Worm (Caenorhabditis elegans) whole organism, early embryonic: ENCODE results near the gene T01C4.8.

Experiments
- B0310.2 ChIP-seq: sonication (generic microtip); optimal IDR thresholded peaks from 2 replicates; lab custom pipeline; 2016; ENCODE audit warnings: mild to moderate bottlenecking, missing genetic modification characterization, missing compliant biosample characterization
- F13C5.2 ChIP-seq: sonication (generic microtip); optimal IDR thresholded peaks from 2 replicates; lab custom pipeline; 2017; ENCODE audit warnings: mild to moderate bottlenecking, missing genetic modification characterization, inconsistent platforms, missing compliant biosample characterization
- aly-1 ChIP-seq: sonication (generic microtip); optimal IDR thresholded peaks from 2 replicates; lab custom pipeline; 2016; ENCODE audit warnings: missing genetic modification characterization, missing compliant biosample characterization
- ama-1 ChIP-seq: fragments of 150-350 bp; optimal IDR thresholded peaks from 2 replicates; lab custom pipeline; 2014
- ceh-13 ChIP-seq: fragments of 200-800 bp; sonication (Bioruptor generic); optimal IDR thresholded peaks from 2 replicates; lab custom pipeline; 2018; ENCODE audit warnings: mild to moderate bottlenecking, missing genetic modification characterization, missing compliant biosample characterization
- ceh-36 ChIP-seq: sonication (generic microtip); optimal IDR thresholded peaks from 2 replicates; lab custom pipeline; 2016; ENCODE audit warnings: missing genetic modification characterization, inconsistent platforms, missing compliant biosample characterization
- ets-7 ChIP-seq: sonication (generic microtip); optimal IDR thresholded peaks from 2 replicates; lab custom pipeline; 2016; ENCODE audit warnings: missing genotype, missing genetic modification characterization, missing compliant biosample characterization
- flt-1 ChIP-seq: fragments of 200-800 bp; sonication (Bioruptor generic); IDR thresholded peaks from 2 replicates; pipeline ENCODE4 v1.3.6; 2022; ENCODE audit warnings: missing genetic modification characterization, missing compliant biosample characterization
- hmbx-1 ChIP-seq: sonication (generic microtip); optimal IDR thresholded peaks from 2 replicates; lab custom pipeline; 2016; ENCODE audit warnings: mild to moderate bottlenecking, missing genetic modification characterization, missing compliant biosample characterization
- hmg-4 ChIP-seq: fragments of 200-800 bp; sonication (Bioruptor generic); optimal IDR thresholded peaks from 2 replicates; lab custom pipeline; 2018; ENCODE audit warnings: mild to moderate bottlenecking, missing genetic modification characterization, missing compliant biosample characterization
- hnd-1 ChIP-seq: sonication (generic microtip); optimal IDR thresholded peaks from 2 replicates; lab custom pipeline; 2016; ENCODE audit warnings: missing genetic modification characterization, missing compliant biosample characterization
- pes-1 ChIP-seq: fragments of 200-800 bp; sonication (Bioruptor generic); IDR thresholded peaks from 2 replicates; pipeline ENCODE4 v1.3.6; 2022; ENCODE audit warnings: missing genetic modification reagents, missing genetic modification characterization, missing compliant biosample characterization
- scrt-1 ChIP-seq: fragments of 200-800 bp; sonication (Bioruptor generic); IDR thresholded peaks from 2 replicates; pipeline ENCODE4 v1.3.6; 2022; ENCODE audit warnings: missing genetic modification characterization, missing compliant biosample characterization
- sea-1 ChIP-seq: fragments of 200-800 bp; sonication (Bioruptor generic); conservative IDR thresholded peaks from 2 replicates; pipeline ENCODE4 v1.3.6; 2022; ENCODE audit warnings: missing genetic modification characterization, missing compliant biosample characterization
- tbx-11 ChIP-seq: fragments of 200-800 bp; sonication (Bioruptor generic); IDR thresholded peaks from 2 replicates; pipeline ENCODE4 v1.3.6; 2022; ENCODE audit warnings: missing genetic modification characterization, missing compliant biosample characterization
- tbx-37 ChIP-seq: fragments of 200-800 bp; sonication (Bioruptor generic); conservative IDR thresholded peaks from 2 replicates; pipeline ENCODE4 v1.3.6; 2022; ENCODE audit warnings: missing genetic modification reagents, missing genetic modification characterization, missing compliant biosample characterization
- tra-4 ChIP-seq: sonication (generic microtip); optimal IDR thresholded peaks from 2 replicates; lab custom pipeline; 2017; ENCODE audit warnings: missing genetic modification characterization, missing compliant biosample characterization

The T01C4.8 gene

DNA sequence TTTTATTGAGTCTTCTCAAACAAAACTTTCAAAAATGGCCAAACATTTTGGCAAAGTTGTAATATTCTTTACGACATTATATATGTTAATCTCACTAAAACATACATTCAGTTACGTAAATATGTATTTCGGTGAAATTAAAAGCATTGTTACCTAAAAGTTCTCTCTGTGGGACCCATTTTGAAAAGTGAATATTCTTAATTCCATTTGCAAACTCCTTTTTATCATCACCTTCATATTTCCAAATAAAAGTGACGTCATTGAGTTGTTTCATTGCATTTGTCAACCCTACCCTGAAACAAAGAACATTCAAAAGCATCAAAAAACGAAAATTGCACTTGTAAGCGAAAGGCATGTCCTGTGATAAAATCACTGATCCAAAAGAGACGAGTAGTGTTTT is 11.0 kb upstream of the T01C4.8 start:
- TF ChIP-seq aly-1 (no peak), tbx-11 (GFP tag; lab: Robert Waterston, UW) (no peak), ama-1 (lab: Kevin White, UChicago) (no peak), hmg-4 (GFP tag; lab: Kevin White, UChicago) (no peak), tbx-37 (no peak), tra-4 (tag; lab: Kevin White, UChicago) (no peak), sea-1 (GFP tag; lab: Robert Waterston, UW) (no peak), F13C5.2 (tag; lab: Kevin White, UChicago) (no peak), ets-7 (no peak), pes-1 (no peak), ceh-13 (GFP tag; lab: Kevin White, UChicago) (no peak), B0310.2 (no peak), flt-1 (GFP tag; lab: Robert Waterston, UW) (no peak), hmbx-1 (tag; lab: Kevin White, UChicago) (no peak), scrt-1 (GFP tag; lab: Robert Waterston, UW) (no peak)

- no peak for TF ChIP-seq ceh-36 (tag; lab: Kevin White, UChicago)
- no peak for TF ChIP-seq ama-1 (lab: Kevin White, UChicago)
- TF ChIP-seq B0310.2: no peak
- no peak for TF ChIP-seq scrt-1 (GFP tag; lab: Robert Waterston, UW)
- no peak for TF ChIP-seq aly-1
Observed at ce11 chrV:7138320-7138719, 9.0 kb upstream of the T01C4.8 start, which contains the start of gene str-112. TSS of gene str-112 (minus strand) at chrV:7138420.

DNA sequence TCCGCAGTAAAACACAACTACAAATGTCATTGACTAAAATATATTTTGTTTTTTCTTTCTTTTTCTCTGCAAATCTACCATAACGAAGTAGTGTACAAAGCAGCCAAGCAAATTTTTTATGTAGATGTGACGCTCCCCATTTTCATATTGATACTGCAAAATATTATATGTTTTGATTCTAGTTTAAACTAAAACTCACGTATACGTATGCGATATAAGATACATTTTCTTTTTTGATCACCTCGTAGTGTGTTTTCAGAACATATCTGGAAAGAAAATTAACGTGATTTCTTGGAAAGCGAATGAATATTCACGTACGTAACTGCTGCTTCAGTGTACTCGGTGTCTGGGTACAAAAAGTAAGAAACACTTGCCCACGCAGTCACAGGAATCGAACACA is 7.5 kb upstream of the T01C4.8 start:
- TF ChIP-seq tbx-37 (no peak), hmg-4 (GFP tag; lab: Kevin White, UChicago) (no peak), scrt-1 (GFP tag; lab: Robert Waterston, UW) (no peak), hmbx-1 (tag; lab: Kevin White, UChicago) (no peak), tbx-11 (GFP tag; lab: Robert Waterston, UW) (no peak), ets-7 (no peak), tra-4 (tag; lab: Kevin White, UChicago) (no peak), flt-1 (GFP tag; lab: Robert Waterston, UW) (no peak), F13C5.2 (tag; lab: Kevin White, UChicago) (no peak), ceh-13 (GFP tag; lab: Kevin White, UChicago) (no peak), pes-1 (no peak), ceh-36 (tag; lab: Kevin White, UChicago) (no peak), hnd-1 (tag; lab: Kevin White, UChicago) (no peak), ama-1 (lab: Kevin White, UChicago) (no peak), aly-1 (no peak)

ce11 chrV:7133963-7134362 is 4.6 kb upstream of the T01C4.8 start, which contains the start of gene F10D2.16:
TSS of gene F10D2.16 (plus strand) at chrV:7134263.
- no peak for TF ChIP-seq pes-1
- TF ChIP-seq aly-1: no peak
- TF ChIP-seq tra-4 (tag; lab: Kevin White, UChicago): no peak
- no peak for TF ChIP-seq tbx-11 (GFP tag; lab: Robert Waterston, UW)
- TF ChIP-seq flt-1 (GFP tag; lab: Robert Waterston, UW): no peak
- TF ChIP-seq ceh-13 (GFP tag; lab: Kevin White, UChicago): no peak
- TF ChIP-seq sea-1 (GFP tag; lab: Robert Waterston, UW): no peak
- TF ChIP-seq hnd-1 (tag; lab: Kevin White, UChicago): no peak

- TF ChIP-seq scrt-1 (GFP tag; lab: Robert Waterston, UW) (no peak), tra-4 (tag; lab: Kevin White, UChicago) (no peak), tbx-37 (no peak), hnd-1 (tag; lab: Kevin White, UChicago) (no peak), hmbx-1 (tag; lab: Kevin White, UChicago) (no peak), ama-1 (lab: Kevin White, UChicago) (no peak), aly-1 (no peak), hmg-4 (GFP tag; lab: Kevin White, UChicago) (no peak), tbx-11 (GFP tag; lab: Robert Waterston, UW) (no peak), sea-1 (GFP tag; lab: Robert Waterston, UW) (no peak), ceh-13 (GFP tag; lab: Kevin White, UChicago) (no peak), ets-7 (no peak), B0310.2 (no peak)
Observed at ce11 chrV:7132248-7132647, 2.9 kb upstream of the T01C4.8 start, which contains the start of gene sre-10. TSS of gene sre-10 (plus strand) at chrV:7132548.

DNA sequence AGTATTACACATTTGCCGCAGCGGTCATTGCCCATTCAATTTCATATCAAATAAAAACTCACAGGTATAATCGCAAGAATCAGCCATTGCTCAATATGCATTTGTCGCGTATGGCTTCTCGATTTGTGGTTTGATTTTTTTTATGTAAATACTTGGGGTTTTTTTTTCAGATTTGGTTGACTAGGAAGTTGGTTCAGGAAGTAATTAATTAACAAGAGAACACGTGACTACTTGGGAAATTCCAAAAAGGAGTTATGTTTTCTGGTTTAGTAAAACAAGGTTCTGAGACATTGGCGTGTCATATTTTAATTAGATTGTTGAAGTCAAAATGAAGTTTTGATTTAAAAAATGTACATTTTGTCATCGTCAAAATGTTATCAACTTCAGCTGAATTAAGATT is 1.6 kb upstream of the T01C4.8 start, which contains the start of gene srx-36:
Gene srx-36 (minus strand): TSS at position 101 of the 400 bp plus-strand sequence.
- TF ChIP-seq hmg-4 (GFP tag; lab: Kevin White, UChicago) (no peak), tbx-11 (GFP tag; lab: Robert Waterston, UW) (no peak), pes-1 (no peak), ets-7 (no peak), tra-4 (tag; lab: Kevin White, UChicago) (no peak), flt-1 (GFP tag; lab: Robert Waterston, UW) (no peak), hmbx-1 (tag; lab: Kevin White, UChicago) (no peak), sea-1 (GFP tag; lab: Robert Waterston, UW) (no peak), tbx-37 (no peak), ceh-36 (tag; lab: Kevin White, UChicago) (no peak), scrt-1 (GFP tag; lab: Robert Waterston, UW) (no peak), aly-1 (no peak)

DNA sequence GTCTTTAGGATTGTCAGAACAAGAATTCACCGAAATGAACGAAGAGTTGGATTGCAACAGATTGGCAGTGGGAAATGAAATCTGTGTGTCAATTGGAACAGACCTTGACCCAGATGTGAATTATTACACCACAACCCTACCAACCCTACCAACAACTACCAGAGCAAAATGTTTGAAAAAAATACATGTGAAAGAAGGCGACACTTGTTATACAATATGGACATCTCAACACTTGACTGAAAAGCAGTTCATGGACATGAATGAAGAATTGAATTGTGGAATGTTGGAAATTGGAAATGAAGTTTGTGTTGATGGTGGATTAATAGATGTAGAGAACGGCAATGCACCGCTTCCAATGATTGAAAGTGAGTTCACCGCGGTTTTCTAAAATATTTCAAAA is 5.4 kb downstream of the T01C4.8 start:
- TF ChIP-seq sea-1 (GFP tag; lab: Robert Waterston, UW) (no peak), ama-1 (lab: Kevin White, UChicago) (no peak), ceh-13 (GFP tag; lab: Kevin White, UChicago) (no peak)

DNA sequence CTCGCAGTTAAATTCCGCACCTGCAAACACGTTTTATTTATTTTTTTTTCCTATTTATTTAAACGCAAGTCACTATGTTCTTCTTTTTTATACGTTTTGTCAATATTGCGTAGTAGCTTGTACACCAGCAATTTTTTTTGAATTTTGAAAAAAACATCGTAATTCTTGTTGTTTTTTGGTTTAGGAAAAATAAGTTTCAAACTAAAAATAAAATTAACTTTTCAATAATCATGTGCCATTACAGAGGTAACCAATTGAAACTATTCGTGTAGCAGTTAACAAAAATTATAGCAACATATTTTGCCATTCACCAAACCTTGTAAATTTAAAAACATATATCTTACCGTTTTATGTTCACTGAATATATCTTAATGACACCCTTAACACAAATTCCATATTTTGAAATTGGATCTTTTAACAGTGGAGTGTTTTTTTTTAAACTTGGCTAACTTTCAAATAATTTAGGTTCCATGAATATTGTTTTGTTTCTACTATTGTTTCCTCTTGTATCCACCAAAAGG is 6.1 kb downstream of the T01C4.8 start, which contains the start of gene lmd-5:
Gene lmd-5 (plus strand): TSS at position 471 of the 521 bp plus-strand sequence.
- TF ChIP-seq hnd-1 (tag; lab: Kevin White, UChicago): no peak
- no peak for TF ChIP-seq hmg-4 (GFP tag; lab: Kevin White, UChicago)
- no peak for TF ChIP-seq B0310.2
- TF ChIP-seq hmbx-1 (tag; lab: Kevin White, UChicago): no peak
- TF ChIP-seq flt-1 (GFP tag; lab: Robert Waterston, UW): no peak
- TF ChIP-seq tra-4 (tag; lab: Kevin White, UChicago): no peak
- TF ChIP-seq scrt-1 (GFP tag; lab: Robert Waterston, UW): no peak
- TF ChIP-seq aly-1: no peak
- TF ChIP-seq tbx-37: no peak
- no peak for TF ChIP-seq ets-7
- TF ChIP-seq tbx-11 (GFP tag; lab: Robert Waterston, UW): no peak
- TF ChIP-seq F13C5.2 (tag; lab: Kevin White, UChicago): no peak
- TF ChIP-seq ceh-13 (GFP tag; lab: Kevin White, UChicago): no peak
- no peak for TF ChIP-seq pes-1
- no peak for TF ChIP-seq ama-1 (lab: Kevin White, UChicago)
- TF ChIP-seq ceh-36 (tag; lab: Kevin White, UChicago): no peak
- TF ChIP-seq sea-1 (GFP tag; lab: Robert Waterston, UW): no peak
